Fruit fly (Drosophila melanogaster): ENCODE results near the gene tilB.

The tilB gene

dm6 chrX:22443518-22443917, 6.0 kb upstream of the tilB start:
- TF ChIP-seq kah (GFP tag; optimal IDR thresholded peaks at IDR 0.05) = no peak
- TF ChIP-seq CG4404 (GFP tag; IDR thresholded peaks at IDR 0.05) = no peak
- TF ChIP-seq CG12659 (GFP tag; optimal IDR thresholded peaks at IDR 0.05) = peak; percentile 25
- TF ChIP-seq CG10543 (GFP tag; optimal IDR thresholded peaks at IDR 0.05) = peak; percentile 1
- no peak for TF ChIP-seq CG6689 (GFP tag; IDR thresholded peaks at IDR 0.05)
- TF ChIP-seq ranshi (GFP tag; IDR thresholded peaks at IDR 0.05) = no peak
- peak; percentile 19; the same call in 1 of the 2 replicates for TF ChIP-seq E2f2 (GFP tag; IDR thresholded peaks at IDR 0.05)
- peak; percentile 38 for TF ChIP-seq row (GFP tag; IDR thresholded peaks at IDR 0.05)
- no peak for TF ChIP-seq Jarid2 (GFP tag; optimal IDR thresholded peaks at IDR 0.05)
- TF ChIP-seq NC2β (GFP tag; optimal IDR thresholded peaks at IDR 0.05) = no peak
- TF ChIP-seq Opbp (GFP tag; IDR thresholded peaks at IDR 0.05; ENCODE audit: partially characterized antibody) = peak; percentile 41; the same call in 2 of the 3 replicates
- no peak for TF ChIP-seq cad (GFP tag; optimal IDR thresholded peaks at IDR 0.05)
- no peak for TF ChIP-seq CG9437 (GFP tag; optimal IDR thresholded peaks at IDR 0.05)
- TF ChIP-seq CG3065 (GFP tag; optimal IDR thresholded peaks at IDR 0.05) = no peak
- 0 out of 3 replicates have a peak, but pooled peaks have one; percentile 25 for TF ChIP-seq CG34224 (GFP tag; IDR thresholded peaks at IDR 0.05; ENCODE audit: partially characterized antibody)
- 0 out of 2 replicates have a peak, but pooled peaks have one; percentile 17 for TF ChIP-seq CG31441 (GFP tag; IDR thresholded peaks at IDR 0.05)
- TF ChIP-seq CG14050 (GFP tag; IDR thresholded peaks at IDR 0.05) = no peak
- no peak for TF ChIP-seq CG31365 (tag; optimal IDR thresholded peaks at IDR 0.05)
- TF ChIP-seq Sox100B (GFP tag; optimal IDR thresholded peaks at IDR 0.05) = no peak
- TF ChIP-seq ems (GFP tag; optimal IDR thresholded peaks at IDR 0.05) = no peak
- no peak for TF ChIP-seq so (GFP tag; IDR thresholded peaks at IDR 0.05)
- no peak for TF ChIP-seq CG11093 (GFP tag; IDR thresholded peaks at IDR 0.05)
- peak; percentile 28 for TF ChIP-seq CG2712 (tag; optimal IDR thresholded peaks at IDR 0.05)
- no peak for TF ChIP-seq ewg (GFP tag; optimal IDR thresholded peaks at IDR 0.05)
- no peak for TF ChIP-seq NC2α (GFP tag; optimal IDR thresholded peaks at IDR 0.05)
- no peak for TF ChIP-seq hkb (optimal IDR thresholded peaks at IDR 0.05)
- no peak for TF ChIP-seq hkb (GFP tag; IDR thresholded peaks at IDR 0.05)
- no peak for TF ChIP-seq CHES-1-like (GFP tag; optimal IDR thresholded peaks at IDR 0.05)
- TF ChIP-seq disco-r (GFP tag; optimal IDR thresholded peaks at IDR 0.05) = no peak
- no peak for TF ChIP-seq bcd (GFP tag; optimal IDR thresholded peaks at IDR 0.05)
- no peak for TF ChIP-seq Hmr (GFP tag; optimal IDR thresholded peaks at IDR 0.05)
- TF ChIP-seq CG8359 (GFP tag; optimal IDR thresholded peaks at IDR 0.05; ENCODE audit: borderline replicate concordance) = no peak
- no peak for TF ChIP-seq grau (tag; optimal IDR thresholded peaks at IDR 0.05)
- no peak for TF ChIP-seq Myb (GFP tag; optimal IDR thresholded peaks at IDR 0.05)
- peak; percentile 66 for TF ChIP-seq Dref (GFP tag; IDR thresholded peaks at IDR 0.05)
- 0 out of 3 replicates have a peak, but pooled peaks have one; percentile 17 for TF ChIP-seq CG17361 (GFP tag; IDR thresholded peaks at IDR 0.05)
- TF ChIP-seq chinmo (GFP tag; IDR thresholded peaks at IDR 0.05; ENCODE audit: partially characterized antibody) = no peak
- no peak for TF ChIP-seq emc (GFP tag; optimal IDR thresholded peaks at IDR 0.05)
- TF ChIP-seq CG42726 (GFP tag; IDR thresholded peaks at IDR 0.05; ENCODE audit: partially characterized antibody) = no peak
- TF ChIP-seq H15 (GFP tag; IDR thresholded peaks at IDR 0.05) = no peak
- no peak for TF ChIP-seq Abd-B (GFP tag; optimal IDR thresholded peaks at IDR 0.05)
- no peak for TF ChIP-seq CG12071 (GFP tag; optimal IDR thresholded peaks at IDR 0.05)
- TF ChIP-seq D (optimal IDR thresholded peaks at IDR 0.05) = no peak
- TF ChIP-seq D (GFP tag; optimal IDR thresholded peaks at IDR 0.05) = no peak
- TF ChIP-seq Xbp1 (GFP tag; optimal IDR thresholded peaks at IDR 0.05) = no peak
- no peak for TF ChIP-seq Pdp1 (GFP tag; optimal IDR thresholded peaks at IDR 0.05)
- no peak for TF ChIP-seq nerfin-2 (GFP tag; IDR thresholded peaks at IDR 0.05; ENCODE audit: partially characterized antibody)
- TF ChIP-seq CG7271 (tag; optimal IDR thresholded peaks at IDR 0.05) = no peak
- TF ChIP-seq CG8924 (tag; optimal IDR thresholded peaks at IDR 0.05) = peak; percentile 2
- TF ChIP-seq CG13287 (GFP tag; IDR thresholded peaks at IDR 0.05; ENCODE audit: partially characterized antibody) = peak; percentile 17; the same call in 1 of the 2 replicates
- no peak for TF ChIP-seq Dek (tag; optimal IDR thresholded peaks at IDR 0.05)
